Worm (Caenorhabditis elegans) whole organism, dauer: ENCODE data around the gene sqv-7.

Source experiments
- unc-62 ChIP-seq: sonication (generic microtip); optimal IDR thresholded peaks from 2 replicates; lab custom pipeline; 2017; ENCODE audit warnings: missing biosample characterization, missing genetic modification reagents, missing genetic modification characterization

The sqv-7 gene

DNA sequence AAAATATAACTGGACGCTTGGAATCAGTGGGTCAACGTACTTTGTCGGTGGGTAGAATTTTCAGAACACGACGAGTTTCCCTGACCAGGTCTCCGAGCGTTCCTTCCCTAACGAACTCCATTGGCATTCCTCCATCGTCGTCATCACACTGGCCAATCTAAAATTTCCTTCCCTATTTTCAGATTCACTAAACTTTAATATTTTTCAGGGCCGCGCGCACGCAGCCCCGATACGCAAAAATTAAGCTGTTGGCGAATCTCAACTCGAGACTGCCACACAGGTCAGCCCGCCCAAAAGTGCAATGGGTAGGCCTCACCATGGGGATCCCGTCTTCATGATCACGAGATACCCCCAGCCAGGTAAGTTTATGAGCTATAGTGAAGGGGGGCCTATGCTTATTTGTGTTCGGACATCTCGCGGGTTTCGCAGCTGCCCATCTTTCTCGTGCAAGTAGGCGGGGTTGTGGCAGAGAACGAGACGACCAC lies 44.3 kb downstream of the sqv-7 start:
- TF ChIP-seq unc-62 (GFP tag; lab: Kevin White, UChicago) = no peak

ce11 chrII:6967618-6968017 lies 44.9 kb downstream of the sqv-7 start, which contains the start of gene eif-2Bgamma:
eif-2Bgamma (minus strand) TSS chrII:6967648.
- no peak for TF ChIP-seq unc-62 (GFP tag; lab: Kevin White, UChicago)

DNA sequence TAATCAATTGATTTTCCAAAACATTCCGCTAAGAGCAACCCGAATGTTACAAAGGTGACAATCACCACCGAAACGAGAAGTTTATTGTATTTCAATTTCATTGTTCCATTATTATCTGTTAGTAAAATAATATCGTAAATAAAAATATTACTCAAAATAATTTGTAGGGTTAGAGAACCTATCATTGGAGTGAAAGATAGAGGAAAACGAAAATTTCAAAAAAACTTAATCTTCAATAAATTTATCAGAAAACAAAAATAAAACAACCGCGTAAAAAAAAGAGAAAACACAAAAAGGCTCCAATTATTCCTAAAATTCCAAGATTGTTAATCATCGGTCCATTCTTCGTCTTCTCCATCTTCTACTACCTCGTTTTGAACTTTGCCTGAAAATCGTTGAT lies 46.9 kb downstream of the sqv-7 start, which contains the start of gene tra-2:
tra-2 (minus strand) TSS at position 101 of the 400 bp plus-strand sequence.
- no peak for TF ChIP-seq unc-62 (GFP tag; lab: Kevin White, UChicago)
